Worm (Caenorhabditis elegans): ENCODE data around the gene try-13.

ce11 chrV:7490340-7490739, 50.4 kb downstream of the try-13 start, which contains the start of gene srbc-9:
- TF ChIP-seq fos-1 (tag; optimal IDR thresholded peaks at IDR 0.05): no peak
- TF ChIP-seq egl-27 (tag; optimal IDR thresholded peaks at IDR 0.05): no peak
- no peak for TF ChIP-seq F13H6.1 (tag; optimal IDR thresholded peaks at IDR 0.05)
- no peak for TF ChIP-seq ceh-82 (tag; optimal IDR thresholded peaks at IDR 0.05)
- TF ChIP-seq blmp-1 (tag; optimal IDR thresholded peaks at IDR 0.05; ENCODE audit: insufficient read depth): no peak
- no peak for TF ChIP-seq unc-55 (GFP tag; optimal IDR thresholded peaks at IDR 0.05)
- no peak for TF ChIP-seq snpc-4 (tag; optimal IDR thresholded peaks at IDR 0.05)
- no peak for TF ChIP-seq mdl-1 (tag; optimal IDR thresholded peaks at IDR 0.05)
- TF ChIP-seq zag-1 (tag; optimal IDR thresholded peaks at IDR 0.05): no peak

All from whole organism, L2 larva.